Fruit fly (Drosophila melanogaster) whole organism, embryonic: ENCODE measurements around the gene CG12379.
A peak's percentile ranks its signal among the peaks of the same experiment; 100 is the strongest.

ENCODE experiments used
- BEAF-32 ChIP-seq: fragments of 200-800 bp; sonication (Bioruptor generic); optimal IDR thresholded peaks from 3 replicates; lab custom pipeline; 2017; ENCODE audit warnings: missing biosample characterization, missing genetic modification characterization, mild to moderate bottlenecking, moderate library complexity, missing genetic modification reagents
- Bgb ChIP-seq: fragments of 200-800 bp; sonication (Bioruptor generic); IDR thresholded peaks from 2 replicates; pipeline ENCODE4 v1.3.6; 2022; ENCODE audit warnings: missing biosample characterization, missing genetic modification characterization; ENCODE audit not compliant: partially characterized antibody
- Blimp-1 ChIP-seq: fragments of 200-800 bp; sonication (Bioruptor generic); optimal IDR thresholded peaks from 3 replicates; lab custom pipeline; 2018; ENCODE audit warnings: missing biosample characterization, missing genetic modification characterization, mild to moderate bottlenecking, moderate library complexity, missing genetic modification reagents
- CG10431 ChIP-seq: fragments of 200-800 bp; sonication (Bioruptor generic); optimal IDR thresholded peaks from 3 replicates; lab custom pipeline; 2018; ENCODE audit warnings: missing biosample characterization, mild to moderate bottlenecking, missing genetic modification characterization
- CG13287 ChIP-seq: fragments of 200-800 bp; sonication (Bioruptor generic); IDR thresholded peaks from 2 replicates; pipeline ENCODE4 v1.3.6; 2022; ENCODE audit warnings: missing biosample characterization, missing genetic modification characterization; ENCODE audit not compliant: partially characterized antibody
- CG14050 ChIP-seq: fragments of 200-800 bp; sonication (Bioruptor generic); IDR thresholded peaks from 3 replicates; pipeline ENCODE4 v1.3.6; 2022; ENCODE audit warnings: missing biosample characterization, missing genetic modification characterization
- CG33213 ChIP-seq: fragments of 200-800 bp; sonication (Bioruptor generic); optimal IDR thresholded peaks from 3 replicates; lab custom pipeline; 2016; ENCODE audit warnings: missing biosample characterization, missing genetic modification characterization
- CG33557 ChIP-seq: fragments of 200-800 bp; sonication (Bioruptor generic); optimal IDR thresholded peaks from 2 replicates; lab custom pipeline; 2019; ENCODE audit warnings: missing biosample characterization, mild to moderate bottlenecking, missing genetic modification characterization, moderate library complexity
- CG4617 ChIP-seq: fragments of 200-800 bp; sonication (Bioruptor generic); optimal IDR thresholded peaks from 3 replicates; lab custom pipeline; 2016; ENCODE audit warnings: missing biosample characterization, missing genetic modification characterization, borderline replicate concordance
- CG4707 ChIP-seq: fragments of 200-800 bp; sonication (Bioruptor generic); optimal IDR thresholded peaks from 2 replicates; lab custom pipeline; 2018; ENCODE audit warnings: missing biosample characterization, mild to moderate bottlenecking, missing genetic modification characterization, moderate library complexity
- CG5245 ChIP-seq: fragments of 200-800 bp; sonication (Bioruptor generic); optimal IDR thresholded peaks from 3 replicates; lab custom pipeline; 2016; ENCODE audit warnings: missing biosample characterization, missing genetic modification characterization
- CG7357 ChIP-seq: fragments of 200-800 bp; sonication (Bioruptor generic); IDR thresholded peaks from 3 replicates; pipeline ENCODE4 v1.3.6; 2022; ENCODE audit warnings: missing biosample characterization, missing genetic modification characterization
- CG7928 ChIP-seq: fragments of 200-800 bp; sonication (Bioruptor generic); optimal IDR thresholded peaks from 2 replicates; lab custom pipeline; 2017; ENCODE audit warnings: missing biosample characterization, mild to moderate bottlenecking, missing genetic modification characterization
- CG8089 ChIP-seq: fragments of 200-800 bp; sonication (Bioruptor generic); optimal IDR thresholded peaks from 3 replicates; lab custom pipeline; 2016; ENCODE audit warnings: missing biosample characterization, missing genetic modification characterization
- CG8924 ChIP-seq: fragments of 200-800 bp; optimal IDR thresholded peaks from 3 replicates; lab custom pipeline; 2019; ENCODE audit warnings: missing biosample characterization, mild to moderate bottlenecking, missing genetic modification characterization, moderate library complexity
- D19A ChIP-seq: fragments of 200-800 bp; optimal IDR thresholded peaks from 3 replicates; lab custom pipeline; 2019; ENCODE audit warnings: missing biosample characterization, mild to moderate bottlenecking, missing genetic modification characterization, moderate library complexity
- Deaf1 ChIP-seq: fragments of 200-800 bp; optimal IDR thresholded peaks from 3 replicates; lab custom pipeline; 2019; ENCODE audit warnings: missing biosample characterization, mild to moderate bottlenecking, missing genetic modification characterization, moderate library complexity
- Doc2 ChIP-seq: fragments of 200-800 bp; sonication (Bioruptor generic); IDR thresholded peaks from 2 replicates; pipeline ENCODE4 v1.3.6; 2022; ENCODE audit warnings: missing biosample characterization, missing genetic modification characterization
- Dref ChIP-seq: fragments of 200-800 bp; sonication (Bioruptor generic); IDR thresholded peaks from 2 replicates; pipeline ENCODE4 v1.3.6; 2022; ENCODE audit warnings: missing biosample characterization, missing genetic modification characterization
- Fer1 ChIP-seq: fragments of 200-800 bp; sonication (Bioruptor generic); optimal IDR thresholded peaks from 2 replicates; lab custom pipeline; 2017; ENCODE audit warnings: missing biosample characterization, mild to moderate bottlenecking, missing genetic modification characterization
- Hr3 ChIP-seq: fragments of 200-800 bp; sonication (Bioruptor generic); optimal IDR thresholded peaks from 3 replicates; lab custom pipeline; 2016; ENCODE audit warnings: missing biosample characterization, missing genetic modification characterization
- Lhr ChIP-seq: fragments of 200-800 bp; sonication (Bioruptor generic); optimal IDR thresholded peaks from 3 replicates; lab custom pipeline; 2017; ENCODE audit warnings: mild to moderate bottlenecking, missing biosample characterization, missing genetic modification reagents, missing genetic modification characterization
- MESR4 ChIP-seq: fragments of 200-800 bp; sonication (Bioruptor generic); optimal IDR thresholded peaks from 2 replicates; lab custom pipeline; 2018; ENCODE audit warnings: missing biosample characterization, mild to moderate bottlenecking, missing genetic modification characterization, moderate library complexity
- MTF-1 ChIP-seq: fragments of 200-800 bp; sonication (Bioruptor generic); optimal IDR thresholded peaks from 2 replicates; lab custom pipeline; 2018; ENCODE audit warnings: missing biosample characterization, mild to moderate bottlenecking, missing genetic modification characterization, borderline replicate concordance
- Max ChIP-seq: fragments of 200-800 bp; sonication (Bioruptor generic); optimal IDR thresholded peaks from 2 replicates; lab custom pipeline; 2016; ENCODE audit warnings: missing biosample characterization, mild to moderate bottlenecking, missing genetic modification characterization
- Pdp1 ChIP-seq, 2 experiments: fragments of 200-800 bp; sonication (Bioruptor generic); optimal IDR thresholded peaks; 3 replicates each; lab custom pipeline; 2016; ENCODE audit warnings: missing biosample characterization in 2 of 2, missing genetic modification characterization in 2 of 2, mild to moderate bottlenecking in 1 of 2, moderate library complexity in 1 of 2
- Ptx1 ChIP-seq: fragments of 200-800 bp; sonication (Bioruptor generic); IDR thresholded peaks from 2 replicates; pipeline ENCODE4 v1.3.6; 2022; ENCODE audit warnings: missing biosample characterization, missing genetic modification characterization
- Side ChIP-seq: fragments of 200-800 bp; sonication (Bioruptor generic); optimal IDR thresholded peaks from 2 replicates; lab custom pipeline; 2016; ENCODE audit warnings: missing biosample characterization, missing genetic modification characterization
- Sin3A ChIP-seq: fragments of >200 bp; optimal IDR thresholded peaks from 2 replicates; lab custom pipeline; 2018
- Spps ChIP-seq: fragments of 200-800 bp; sonication (Bioruptor generic); optimal IDR thresholded peaks from 2 replicates; lab custom pipeline; 2018; ENCODE audit warnings: missing biosample characterization, mild to moderate bottlenecking, missing genetic modification characterization
- TFAM ChIP-seq: fragments of 200-800 bp; sonication (Bioruptor generic); optimal IDR thresholded peaks from 2 replicates; lab custom pipeline; 2017; ENCODE audit warnings: missing biosample characterization, missing genetic modification characterization, inconsistent platforms
- Xbp1 ChIP-seq: fragments of 200-800 bp; sonication (Bioruptor generic); optimal IDR thresholded peaks from 3 replicates; lab custom pipeline; 2016; ENCODE audit warnings: missing biosample characterization, mild to moderate bottlenecking, missing genetic modification characterization
- amos ChIP-seq: fragments of 200-800 bp; sonication (Bioruptor generic); IDR thresholded peaks from 2 replicates; pipeline ENCODE4 v1.3.6; 2022; ENCODE audit warnings: missing biosample characterization, missing genetic modification characterization; ENCODE audit not compliant: partially characterized antibody
- ash1 ChIP-seq: fragments of 200-800 bp; sonication (Bioruptor generic); optimal IDR thresholded peaks from 2 replicates; lab custom pipeline; 2018; ENCODE audit warnings: missing biosample characterization, mild to moderate bottlenecking, missing genetic modification characterization
- az2 ChIP-seq: fragments of 200-800 bp; sonication (Bioruptor generic); optimal IDR thresholded peaks from 3 replicates; lab custom pipeline; 2016; ENCODE audit warnings: missing biosample characterization, missing genetic modification characterization
- caup ChIP-seq: fragments of 200-800 bp; sonication (Bioruptor generic); optimal IDR thresholded peaks from 3 replicates; lab custom pipeline; 2017; ENCODE audit warnings: missing biosample characterization, mild to moderate bottlenecking, missing genetic modification characterization, moderate library complexity; ENCODE audit not compliant: severe bottlenecking
- dmrt99B ChIP-seq: fragments of 200-800 bp; sonication (Bioruptor generic); optimal IDR thresholded peaks from 2 replicates; lab custom pipeline; 2018; ENCODE audit warnings: missing biosample characterization, mild to moderate bottlenecking, missing genetic modification characterization, moderate library complexity
- exex ChIP-seq: fragments of 200-800 bp; sonication (Bioruptor generic); optimal IDR thresholded peaks from 4 replicates; lab custom pipeline; 2018; ENCODE audit warnings: missing biosample characterization, mild to moderate bottlenecking, missing genetic modification characterization, moderate library complexity
- ftz-f1 ChIP-seq: fragments of 200-800 bp; sonication (Bioruptor generic); optimal IDR thresholded peaks from 2 replicates; lab custom pipeline; 2016; ENCODE audit warnings: missing biosample characterization, missing genetic modification characterization
- gcm2 ChIP-seq: fragments of 200-800 bp; sonication (Bioruptor generic); optimal IDR thresholded peaks from 2 replicates; lab custom pipeline; 2016; ENCODE audit warnings: missing biosample characterization, missing genetic modification characterization
- jigr1 ChIP-seq: fragments of 200-800 bp; sonication (Bioruptor generic); IDR thresholded peaks from 3 replicates; pipeline ENCODE4 v1.3.6; 2022; ENCODE audit warnings: missing biosample characterization, missing genetic modification characterization
- nerfin-1 ChIP-seq: fragments of 200-800 bp; sonication (Bioruptor generic); optimal IDR thresholded peaks from 3 replicates; lab custom pipeline; 2019; ENCODE audit warnings: missing biosample characterization, mild to moderate bottlenecking, missing genetic modification characterization, moderate library complexity
- pfk ChIP-seq: fragments of 200-800 bp; sonication (Bioruptor generic); optimal IDR thresholded peaks from 2 replicates; lab custom pipeline; 2018; ENCODE audit warnings: missing biosample characterization, mild to moderate bottlenecking, missing genetic modification characterization, moderate library complexity
- phol ChIP-seq: fragments of 200-800 bp; sonication (Bioruptor generic); optimal IDR thresholded peaks from 3 replicates; lab custom pipeline; 2018; ENCODE audit warnings: missing biosample characterization, mild to moderate bottlenecking, missing genetic modification characterization, moderate library complexity
- sim ChIP-seq: fragments of 200-800 bp; sonication (Bioruptor generic); IDR thresholded peaks from 2 replicates; pipeline ENCODE4 v1.3.6; 2022; ENCODE audit warnings: missing biosample characterization, missing genetic modification characterization
- sob ChIP-seq: fragments of 200-800 bp; sonication (Bioruptor generic); IDR thresholded peaks from 2 replicates; pipeline ENCODE4 v1.3.6; 2022; ENCODE audit warnings: missing biosample characterization, missing genetic modification characterization
- stwl ChIP-seq: fragments of 200-800 bp; sonication (Bioruptor generic); optimal IDR thresholded peaks from 3 replicates; lab custom pipeline; 2018; ENCODE audit warnings: missing biosample characterization, mild to moderate bottlenecking, missing genetic modification characterization, moderate library complexity
- trem ChIP-seq: fragments of 200-800 bp; optimal IDR thresholded peaks from 3 replicates; lab custom pipeline; 2019; ENCODE audit warnings: missing biosample characterization, mild to moderate bottlenecking, missing genetic modification characterization, moderate library complexity
- twi ChIP-seq: fragments of 200-800 bp; optimal IDR thresholded peaks from 2 replicates; lab custom pipeline; 2019; ENCODE audit warnings: missing biosample characterization, mild to moderate bottlenecking, missing genetic modification characterization, moderate library complexity
- zfh1 ChIP-seq: fragments of 200-800 bp; sonication (Bioruptor generic); IDR thresholded peaks from 3 replicates; pipeline ENCODE4 v1.3.6; 2022; ENCODE audit warnings: missing biosample characterization, missing genetic modification characterization

Gene CG12379

DNA sequence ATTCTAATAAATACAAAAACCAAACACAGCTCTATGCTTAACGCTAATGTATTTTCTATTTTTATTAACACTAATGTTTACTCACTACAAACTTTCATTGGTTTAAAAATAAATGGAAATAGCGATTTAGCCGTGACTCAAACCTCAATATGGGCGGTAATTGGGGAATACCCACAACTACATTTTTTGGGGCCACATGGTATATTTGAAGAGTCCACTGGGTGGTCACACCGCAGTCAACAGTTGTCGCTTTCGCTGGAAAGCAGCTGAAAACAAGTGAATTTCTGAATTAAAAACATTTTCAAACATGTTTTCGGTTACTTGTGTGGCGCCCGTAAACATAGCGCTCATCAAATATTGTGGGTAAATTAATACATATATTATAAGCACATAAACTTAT lies 15.1 kb upstream of the CG12379 start, which contains the start of gene Mvd (continued):
- peak in 1 of 2 experiments; percentile 46 for TF ChIP-seq Pdp1 (GFP tag; optimal IDR thresholded peaks at IDR 0.05; lab: Kevin White, UChicago)
- no peak for TF ChIP-seq TFAM (GFP tag; lab: Kevin White, UChicago)
- no peak for TF ChIP-seq ash1 (GFP tag; lab: Kevin White, UChicago)
- TF ChIP-seq gcm2 (GFP tag; lab: Kevin White, UChicago), result no peak
- TF ChIP-seq ftz-f1, result peak; percentile 15
- no peak for TF ChIP-seq D19A
- TF ChIP-seq Hr3 (GFP tag; lab: Kevin White, UChicago), result peak; percentile 0
- no peak for TF ChIP-seq twi (tag; lab: Kevin White, UChicago)
- TF ChIP-seq CG8924 (tag; lab: Kevin White, UChicago), result peak; percentile 5
- no peak for TF ChIP-seq Deaf1 (tag; lab: Kevin White, UChicago)
- no peak for TF ChIP-seq nerfin-1 (tag; lab: Kevin White, UChicago)
- peak; percentile 11 for TF ChIP-seq Max (GFP tag; lab: Kevin White, UChicago)
- peak; percentile 48 for TF ChIP-seq trem (tag; lab: Kevin White, UChicago)
- TF ChIP-seq phol, result peak; percentile 60
- no peak for TF ChIP-seq MTF-1 (GFP tag; lab: Kevin White, UChicago)
- TF ChIP-seq stwl, result peak; percentile 44
- peak; percentile 46 for TF ChIP-seq Dref (GFP tag; lab: Robert Waterston, UW)
- no peak for TF ChIP-seq sim (GFP tag; lab: Robert Waterston, UW)
- TF ChIP-seq CG5245 (GFP tag; lab: Kevin White, UChicago), result no peak
- no peak for TF ChIP-seq CG7357 (GFP tag; lab: Robert Waterston, UW)
- TF ChIP-seq MESR4 (GFP tag; lab: Kevin White, UChicago), result peak; percentile 67
- TF ChIP-seq caup, result no peak
- peak; percentile 29 for TF ChIP-seq Lhr (GFP tag; lab: Kevin White, UChicago)
- no peak for TF ChIP-seq az2 (GFP tag; lab: Kevin White, UChicago)
- TF ChIP-seq Bgb (GFP tag; lab: Robert Waterston, UW), result peak; percentile 51
- TF ChIP-seq sob (GFP tag; lab: Robert Waterston, UW), result no peak
- TF ChIP-seq zfh1 (GFP tag; lab: Robert Waterston, UW), result 0 out of 3 replicates have a peak, but pooled peaks have one; percentile 21
- peak; percentile 68 for TF ChIP-seq Blimp-1
- no peak for TF ChIP-seq CG8089 (GFP tag; lab: Kevin White, UChicago)
- TF ChIP-seq dmrt99B (tag; lab: Kevin White, UChicago), result no peak
- TF ChIP-seq Spps (tag; lab: Kevin White, UChicago), result no peak
- no peak for TF ChIP-seq CG33557 (GFP tag; lab: Kevin White, UChicago)
- no peak for TF ChIP-seq exex (tag; lab: Kevin White, UChicago)
- no peak for TF ChIP-seq Ptx1
- no peak for TF ChIP-seq CG10431
- TF ChIP-seq CG13287 (GFP tag; lab: Robert Waterston, UW), result peak; percentile 65
- TF ChIP-seq jigr1, result no peak
- TF ChIP-seq BEAF-32 (GFP tag; lab: Kevin White, UChicago), result peak; percentile 54
- peak; percentile 4 for TF ChIP-seq Sin3A (lab: Kevin White, UChicago)
- TF ChIP-seq pfk (GFP tag; lab: Kevin White, UChicago), result no peak
- TF ChIP-seq Fer1 (GFP tag; lab: Kevin White, UChicago), result peak; percentile 39
- TF ChIP-seq Side, result no peak
- peak; percentile 14 for TF ChIP-seq Xbp1
- TF ChIP-seq CG14050 (GFP tag; lab: Robert Waterston, UW), result no peak
- peak; percentile 18 for TF ChIP-seq CG4617 (GFP tag; lab: Kevin White, UChicago)
- TF ChIP-seq CG33213 (GFP tag; lab: Kevin White, UChicago), result peak; percentile 31
- TF ChIP-seq CG7928 (GFP tag; lab: Kevin White, UChicago), result peak; percentile 38
- no peak for TF ChIP-seq CG4707
- TF ChIP-seq Doc2 (GFP tag; lab: Robert Waterston, UW), result no peak
- TF ChIP-seq amos (GFP tag; lab: Robert Waterston, UW), result peak; percentile 18; the same call in 1 of the 2 replicates
